Worm (Caenorhabditis elegans) whole organism, late embryonic: ENCODE data around the gene ZK1248.17.
A peak's percentile ranks its signal among the peaks of the same experiment; 100 is the strongest.

Experiments used
- C38D4.7 ChIP-seq: fragments of 200-800 bp; sonication (Bioruptor generic); optimal IDR thresholded peaks from 2 replicates; lab custom pipeline; 2018; ENCODE audit warnings: mild to moderate bottlenecking, missing genetic modification characterization, moderate library complexity, missing compliant biosample characterization
- F13H6.1 ChIP-seq: sonication (generic microtip); optimal IDR thresholded peaks from 2 replicates; lab custom pipeline; 2016; ENCODE audit warnings: missing genetic modification characterization, missing compliant biosample characterization
- K02D7.2 ChIP-seq: sonication (generic microtip); optimal IDR thresholded peaks from 2 replicates; lab custom pipeline; 2017; ENCODE audit warnings: mild to moderate bottlenecking, missing genetic modification characterization, missing compliant biosample characterization
- T23F11.4 ChIP-seq: fragments of 200-800 bp; sonication (Bioruptor generic); optimal IDR thresholded peaks from 2 replicates; lab custom pipeline; 2018; ENCODE audit warnings: mild to moderate bottlenecking, missing genetic modification characterization, missing compliant biosample characterization
- ama-1 ChIP-seq: fragments of 150-350 bp; optimal IDR thresholded peaks from 2 replicates; lab custom pipeline; 2014
- ceh-14 ChIP-seq: sonication (generic microtip); optimal IDR thresholded peaks from 2 replicates; lab custom pipeline; 2016; ENCODE audit warnings: missing genotype, missing genetic modification characterization, missing compliant biosample characterization
- ceh-19 ChIP-seq: fragments of 200-800 bp; sonication (Bioruptor generic); optimal IDR thresholded peaks from 2 replicates; lab custom pipeline; 2018; ENCODE audit warnings: mild to moderate bottlenecking, missing genetic modification characterization, missing compliant biosample characterization
- ceh-22 ChIP-seq: sonication (generic microtip); optimal IDR thresholded peaks from 2 replicates; lab custom pipeline; 2017; ENCODE audit warnings: missing biosample characterization, missing genetic modification characterization
- ceh-24 ChIP-seq: sonication (generic microtip); optimal IDR thresholded peaks from 2 replicates; lab custom pipeline; 2016; ENCODE audit warnings: mild to moderate bottlenecking, missing genetic modification characterization, missing compliant biosample characterization
- ceh-48 ChIP-seq: sonication (generic microtip); optimal IDR thresholded peaks from 2 replicates; lab custom pipeline; 2016; ENCODE audit warnings: missing genetic modification characterization, inconsistent platforms, missing compliant biosample characterization
- ceh-6 ChIP-seq: fragments of 200-800 bp; sonication (Bioruptor generic); optimal IDR thresholded peaks from 2 replicates; lab custom pipeline; 2018; ENCODE audit warnings: mild to moderate bottlenecking, missing genetic modification characterization, missing compliant biosample characterization
- dmd-4 ChIP-seq: sonication (generic microtip); optimal IDR thresholded peaks from 2 replicates; lab custom pipeline; 2016; ENCODE audit warnings: borderline replicate concordance, missing genetic modification characterization, missing compliant biosample characterization
- elt-2 ChIP-seq: sonication (generic microtip); optimal IDR thresholded peaks from 2 replicates; lab custom pipeline; 2016; ENCODE audit warnings: missing genetic modification reagents, missing genetic modification characterization, missing compliant biosample characterization
- elt-4 ChIP-seq: sonication (generic microtip); optimal IDR thresholded peaks from 2 replicates; lab custom pipeline; 2016; ENCODE audit warnings: missing genetic modification characterization, missing compliant biosample characterization
- eyg-1 ChIP-seq: sonication (generic microtip); optimal IDR thresholded peaks from 2 replicates; lab custom pipeline; 2016; ENCODE audit warnings: missing genotype, missing genetic modification characterization, missing compliant biosample characterization
- fax-1 ChIP-seq: sonication (generic microtip); optimal IDR thresholded peaks from 2 replicates; lab custom pipeline; 2016; ENCODE audit warnings: missing genotype, missing genetic modification characterization, missing compliant biosample characterization
- fkh-10 ChIP-seq: fragments of 150-350 bp; optimal IDR thresholded peaks from 2 replicates; lab custom pipeline; 2014; ENCODE audit warnings: missing biosample characterization, missing genetic modification reagents, missing genetic modification characterization
- fkh-6 ChIP-seq: sonication (generic microtip); optimal IDR thresholded peaks from 2 replicates; lab custom pipeline; 2016; ENCODE audit warnings: missing genetic modification characterization, missing compliant biosample characterization
- gmeb-2 ChIP-seq: sonication (generic microtip); optimal IDR thresholded peaks from 2 replicates; lab custom pipeline; 2016; ENCODE audit warnings: missing genetic modification characterization, inconsistent platforms, missing compliant biosample characterization
- hlh-15 ChIP-seq: sonication (generic microtip); optimal IDR thresholded peaks from 2 replicates; lab custom pipeline; 2016; ENCODE audit warnings: missing genetic modification characterization, missing compliant biosample characterization
- hlh-30 ChIP-seq: sonication (generic microtip); optimal IDR thresholded peaks from 2 replicates; lab custom pipeline; 2017; ENCODE audit warnings: antibody characterized with exemption, missing genetic modification characterization, missing compliant biosample characterization; ENCODE audit not compliant: insufficient read depth
- madf-2 ChIP-seq: sonication (generic microtip); optimal IDR thresholded peaks from 2 replicates; lab custom pipeline; 2017; ENCODE audit warnings: missing genetic modification characterization, missing compliant biosample characterization
- mec-3 ChIP-seq: sonication (generic microtip); optimal IDR thresholded peaks from 2 replicates; lab custom pipeline; 2016; ENCODE audit warnings: borderline replicate concordance, missing genetic modification characterization, missing compliant biosample characterization
- nfya-1 ChIP-seq: sonication (generic microtip); optimal IDR thresholded peaks from 2 replicates; lab custom pipeline; 2017; ENCODE audit warnings: missing genetic modification characterization, mild to moderate bottlenecking, missing compliant biosample characterization, antibody characterized with exemption, moderate library complexity
- npax-4 ChIP-seq: sonication (generic microtip); optimal IDR thresholded peaks from 2 replicates; lab custom pipeline; 2016; ENCODE audit warnings: missing genetic modification characterization, missing compliant biosample characterization
- odd-2 ChIP-seq: sonication (generic microtip); optimal IDR thresholded peaks from 2 replicates; lab custom pipeline; 2017; ENCODE audit warnings: antibody characterized with exemption, mild to moderate bottlenecking, missing genetic modification characterization, missing compliant biosample characterization
- pax-1 ChIP-seq: fragments of 150-350 bp; optimal IDR thresholded peaks from 2 replicates; lab custom pipeline; 2014; ENCODE audit warnings: missing biosample characterization, missing genetic modification characterization
- pha-4 ChIP-seq: fragments of 150-350 bp; optimal IDR thresholded peaks from 2 replicates; lab custom pipeline; 2018; ENCODE audit warnings: missing biosample characterization, missing genetic modification reagents, missing genetic modification characterization
- pros-1 ChIP-seq: fragments of 150-350 bp; optimal IDR thresholded peaks from 2 replicates; lab custom pipeline; 2014; ENCODE audit warnings: missing biosample characterization, missing genetic modification reagents, missing genetic modification characterization
- ref-2 ChIP-seq: sonication (generic microtip); optimal IDR thresholded peaks from 2 replicates; lab custom pipeline; 2016; ENCODE audit warnings: missing genetic modification characterization, missing compliant biosample characterization
- sdc-2 ChIP-seq: sonication (generic microtip); optimal IDR thresholded peaks from 2 replicates; lab custom pipeline; 2016; ENCODE audit warnings: missing genotype, missing genetic modification characterization, missing compliant biosample characterization
- sox-2 ChIP-seq: fragments of 200-800 bp; sonication (Bioruptor generic); IDR thresholded peaks from 2 replicates; pipeline ENCODE4 v1.3.6; 2022; ENCODE audit warnings: missing genetic modification reagents, missing genetic modification characterization, missing compliant biosample characterization
- sox-4 ChIP-seq: sonication (generic microtip); optimal IDR thresholded peaks from 2 replicates; lab custom pipeline; 2017; ENCODE audit warnings: mild to moderate bottlenecking, missing genetic modification characterization, inconsistent platforms, missing compliant biosample characterization
- tbx-2 ChIP-seq: sonication (generic microtip); optimal IDR thresholded peaks from 2 replicates; lab custom pipeline; 2016; ENCODE audit warnings: missing genetic modification characterization, missing compliant biosample characterization
- tbx-7 ChIP-seq: sonication (generic microtip); optimal IDR thresholded peaks from 2 replicates; lab custom pipeline; 2016; ENCODE audit warnings: missing genotype, missing genetic modification characterization, missing compliant biosample characterization
- ttx-3 ChIP-seq: sonication (generic microtip); optimal IDR thresholded peaks from 2 replicates; lab custom pipeline; 2016; ENCODE audit warnings: missing genetic modification reagents, missing genetic modification characterization, missing compliant biosample characterization
- unc-42 ChIP-seq: sonication (generic microtip); optimal IDR thresholded peaks from 2 replicates; lab custom pipeline; 2016; ENCODE audit warnings: missing genotype, missing genetic modification characterization, missing compliant biosample characterization
- unc-86 ChIP-seq: sonication (generic microtip); optimal IDR thresholded peaks from 2 replicates; lab custom pipeline; 2016; ENCODE audit warnings: missing genetic modification characterization, missing compliant biosample characterization
- zip-5 ChIP-seq: sonication (generic microtip); optimal IDR thresholded peaks from 2 replicates; lab custom pipeline; 2016; ENCODE audit warnings: missing genetic modification characterization, missing compliant biosample characterization

The ZK1248.17 gene

ce11 chrII:5871508-5871907 is 26.2 kb upstream of the ZK1248.17 start:
- TF ChIP-seq C38D4.7 (GFP tag; lab: Kevin White, UChicago) (no peak), K02D7.2 (tag; lab: Kevin White, UChicago) (no peak), eyg-1 (tag; lab: Kevin White, UChicago) (no peak), ceh-24 (tag; lab: Kevin White, UChicago) (no peak), elt-4 (tag; lab: Kevin White, UChicago) (no peak), hlh-15 (tag; lab: Kevin White, UChicago) (no peak), tbx-2 (tag; lab: Kevin White, UChicago) (peak; percentile 6), pros-1 (tag; lab: Kevin White, UChicago) (no peak), mec-3 (tag; lab: Kevin White, UChicago) (no peak), ama-1 (lab: Kevin White, UChicago) (no peak), ceh-19 (GFP tag; lab: Kevin White, UChicago) (no peak), unc-42 (tag; lab: Kevin White, UChicago) (peak; percentile 21), npax-4 (tag; lab: Kevin White, UChicago) (no peak), tbx-7 (tag; lab: Kevin White, UChicago) (no peak), gmeb-2 (tag; lab: Kevin White, UChicago) (no peak), odd-2 (tag; lab: Kevin White, UChicago) (no peak), ceh-22 (no peak), elt-2 (tag; lab: Kevin White, UChicago) (no peak), ceh-6 (GFP tag; lab: Kevin White, UChicago) (no peak), sox-2 (GFP tag; lab: Robert Waterston, UW) (no peak), hlh-30 (no peak), madf-2 (tag; lab: Kevin White, UChicago) (no peak), fkh-6 (tag; lab: Kevin White, UChicago) (no peak), sox-4 (tag; lab: Kevin White, UChicago) (peak; percentile 8), sdc-2 (tag; lab: Kevin White, UChicago) (no peak)

- TF ChIP-seq F13H6.1 (tag; lab: Kevin White, UChicago), result no peak
- TF ChIP-seq nfya-1 (tag; lab: Kevin White, UChicago), result peak; percentile 75
These were observed 21.6 kb upstream of the ZK1248.17 start for ce11 chrII:5866920-5867319.

ce11 chrII:5865405-5866308 is 20.3 kb upstream of the ZK1248.17 start, which contains the start of gene F55C12.19:
Gene F55C12.19 (plus strand): TSS chrII:5866139.
- no peak for TF ChIP-seq fkh-10
- no peak for TF ChIP-seq pax-1 (tag; lab: Kevin White, UChicago)
- no peak for TF ChIP-seq dmd-4 (tag; lab: Kevin White, UChicago)
- no peak for TF ChIP-seq ttx-3 (tag; lab: Kevin White, UChicago)
- no peak for TF ChIP-seq ceh-14 (tag; lab: Kevin White, UChicago)
- no peak for TF ChIP-seq ceh-48 (tag; lab: Kevin White, UChicago)
- no peak for TF ChIP-seq ceh-6 (GFP tag; lab: Kevin White, UChicago)
- TF ChIP-seq fax-1 (tag; lab: Kevin White, UChicago), result no peak
- no peak for TF ChIP-seq hlh-30
- no peak for TF ChIP-seq pha-4 (tag; lab: Kevin White, UChicago)
- TF ChIP-seq unc-86 (tag; lab: Kevin White, UChicago), result no peak
- TF ChIP-seq sox-2 (GFP tag; lab: Robert Waterston, UW), result no peak
- TF ChIP-seq ceh-19 (GFP tag; lab: Kevin White, UChicago), result no peak
- no peak for TF ChIP-seq T23F11.4 (GFP tag; lab: Kevin White, UChicago)
- TF ChIP-seq ref-2, result no peak
- TF ChIP-seq ceh-22, result no peak
- TF ChIP-seq zip-5 (tag; lab: Kevin White, UChicago), result no peak
